Worm (Caenorhabditis elegans): ENCODE data around the gene C56E6.7.

C56E6.7 gene

DNA sequence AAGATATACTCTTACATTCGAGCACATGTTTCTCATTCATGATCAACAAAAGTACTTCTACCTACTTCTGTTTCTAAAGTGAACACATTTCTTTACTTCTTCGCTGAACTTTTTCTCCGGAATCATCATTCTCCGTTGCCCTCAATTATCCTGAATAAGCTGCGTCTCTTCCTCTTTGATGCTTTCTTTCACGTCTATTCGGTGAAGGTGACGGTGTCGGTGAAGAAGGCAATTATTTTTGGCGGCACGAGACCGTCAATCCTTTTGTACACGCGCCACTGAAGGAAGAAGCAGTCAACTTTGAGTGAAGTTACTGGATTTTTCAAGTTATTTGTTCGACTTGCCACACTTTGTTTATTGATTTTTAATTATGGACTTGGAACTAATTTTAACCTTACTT lies 15.2 kb downstream of the C56E6.7 start, which contains the start of gene abch-1:
abch-1 (minus strand) TSS at position 101 of the 400 bp plus-strand sequence.
- TF ChIP-seq bed-3 (GFP tag; optimal IDR thresholded peaks at IDR 0.05) (no peak), nhr-2 (tag; optimal IDR thresholded peaks at IDR 0.05) (no peak)

DNA sequence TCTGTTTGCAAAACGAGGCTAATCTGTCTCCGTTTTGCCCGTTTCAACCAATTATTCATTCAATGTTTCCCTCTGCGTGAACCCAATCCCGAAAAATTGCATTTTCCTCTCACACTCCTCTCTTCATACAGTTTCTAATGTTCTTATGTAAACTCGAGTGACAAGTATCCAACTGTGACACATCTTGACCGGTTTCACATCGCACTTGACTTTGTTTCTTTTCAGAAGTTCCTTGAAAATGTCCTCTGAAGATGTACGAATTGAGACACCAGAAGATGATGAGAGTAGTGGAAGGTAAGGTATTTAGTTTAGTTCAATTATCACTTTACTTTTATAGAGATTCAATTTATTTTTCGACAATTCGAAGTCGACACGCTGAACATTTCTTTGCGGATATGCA lies 15.6 kb downstream of the C56E6.7 start, which contains the start of gene abcx-1:
abcx-1 (plus strand) TSS at position 224 of the 400 bp plus-strand sequence.
- TF ChIP-seq ces-1 (GFP tag; optimal IDR thresholded peaks at IDR 0.05) (no peak), hlh-1 (tag; optimal IDR thresholded peaks at IDR 0.05) (no peak), blmp-1 (tag; optimal IDR thresholded peaks at IDR 0.05) (no peak), pha-4 (tag; optimal IDR thresholded peaks at IDR 0.05) (no peak), nhr-12 (tag; optimal IDR thresholded peaks at IDR 0.05) (no peak), snpc-4 (tag; optimal IDR thresholded peaks at IDR 0.05) (no peak), unc-39 (tag; optimal IDR thresholded peaks at IDR 0.05) (no peak), drap-1 (GFP tag; optimal IDR thresholded peaks at IDR 0.05) (no peak)

DNA sequence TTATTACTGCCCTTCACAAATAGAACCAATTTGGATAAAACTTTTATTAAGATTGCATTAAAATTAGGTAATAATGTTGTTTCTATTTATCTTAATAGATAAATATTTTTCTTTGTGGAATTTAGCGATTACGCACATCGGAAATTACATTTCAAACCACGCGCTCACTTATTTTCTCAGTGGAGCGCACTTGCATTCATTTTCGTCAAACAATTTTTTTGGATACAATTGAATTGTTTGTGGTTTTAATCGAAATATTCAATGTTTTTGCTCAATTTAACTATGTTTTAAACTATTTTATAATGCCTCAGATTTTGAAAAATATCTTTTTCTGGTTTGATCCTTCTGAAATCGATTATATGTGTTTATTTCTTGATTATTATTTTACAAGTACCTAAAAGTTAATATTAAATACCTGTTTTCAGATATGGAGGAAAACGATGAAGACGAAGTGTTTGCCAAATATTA lies 19.6 kb downstream of the C56E6.7 start, which contains the start of gene utp-20:
utp-20 (plus strand) TSS at position 418 of the 468 bp plus-strand sequence.
- TF ChIP-seq nhr-237 (tag; optimal IDR thresholded peaks at IDR 0.05) (peak; percentile 25), ces-1 (GFP tag; optimal IDR thresholded peaks at IDR 0.05) (peak; percentile 84), cnd-1 (tag; optimal IDR thresholded peaks at IDR 0.05) (no peak), lsy-2 (tag; optimal IDR thresholded peaks at IDR 0.05) (peak; percentile 65), ceh-39 (tag; optimal IDR thresholded peaks at IDR 0.05) (peak; percentile 39)

DNA sequence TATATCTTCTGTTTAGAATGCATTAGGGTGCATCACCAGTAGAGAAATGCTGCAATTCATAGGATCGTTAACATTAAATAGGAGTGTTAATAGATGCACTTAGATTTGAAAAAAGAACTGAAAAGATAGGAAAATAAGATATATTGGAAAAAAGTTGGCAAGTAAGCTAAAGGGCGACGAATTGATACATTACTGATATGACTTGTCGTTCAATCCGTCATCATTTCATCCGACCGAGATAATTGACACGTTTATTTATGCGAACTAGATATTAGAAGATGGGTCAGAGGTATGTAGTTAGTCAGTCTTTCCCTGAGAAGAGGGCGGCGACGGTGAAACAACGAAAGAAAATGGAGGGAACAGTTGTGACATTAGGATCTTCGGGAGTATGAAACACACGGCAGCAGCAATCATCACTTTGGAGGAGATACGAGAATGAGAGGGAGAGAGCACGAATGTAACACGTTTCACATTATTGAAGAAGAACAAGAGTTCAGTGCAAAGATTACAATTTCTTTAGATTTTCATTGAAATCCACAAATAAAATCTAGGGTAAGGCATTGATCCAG lies 28.6 kb downstream of the C56E6.7 start, which contains the start of gene lron-15:
lron-15 (minus strand) TSS at position 51 of the 569 bp plus-strand sequence.
- no peak for TF ChIP-seq ceh-83 (GFP tag; optimal IDR thresholded peaks at IDR 0.05)
- TF ChIP-seq unc-120 (tag; optimal IDR thresholded peaks at IDR 0.05; ENCODE audit: poor library complexity, severe bottlenecking), result peak; percentile 46
- TF ChIP-seq nhr-28 (tag; optimal IDR thresholded peaks at IDR 0.05), result no peak
- TF ChIP-seq nhr-12 (tag; optimal IDR thresholded peaks at IDR 0.05), result no peak
- no peak for TF ChIP-seq mep-1 (tag; optimal IDR thresholded peaks at IDR 0.05)
- peak; percentile 85 for TF ChIP-seq unc-62 (GFP tag; optimal IDR thresholded peaks at IDR 0.05)
- TF ChIP-seq hlh-1 (tag; optimal IDR thresholded peaks at IDR 0.05), result peak; percentile 92

DNA sequence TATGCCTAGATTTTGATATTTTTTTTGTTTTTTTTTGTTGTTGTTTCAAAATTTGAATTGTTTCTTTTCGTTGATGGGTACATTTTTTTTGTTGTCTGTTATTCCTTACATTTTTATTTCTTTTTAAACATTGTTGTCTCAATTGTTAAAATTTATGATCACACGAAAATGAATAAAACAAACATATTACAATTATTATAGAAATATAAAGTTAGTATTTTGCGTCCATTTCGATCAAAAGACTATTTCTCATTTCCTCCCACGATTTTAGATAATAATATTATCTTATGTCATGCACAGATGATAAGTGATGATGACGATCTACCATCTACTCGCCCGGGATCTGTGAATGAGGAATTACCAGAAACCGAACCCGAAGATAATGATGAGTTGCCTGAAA lies 38.3 kb downstream of the C56E6.7 start, which contains the start of gene wrn-1:
wrn-1 (plus strand) TSS at position 301 of the 400 bp plus-strand sequence.
- TF ChIP-seq snpc-4 (tag; optimal IDR thresholded peaks at IDR 0.05) (no peak), nhr-76 (tag; optimal IDR thresholded peaks at IDR 0.05) (no peak), tbx-8 (GFP tag; optimal IDR thresholded peaks at IDR 0.05) (no peak), mep-1 (tag; optimal IDR thresholded peaks at IDR 0.05) (no peak), mls-2 (tag; optimal IDR thresholded peaks at IDR 0.05) (no peak), lin-13 (tag; optimal IDR thresholded peaks at IDR 0.05) (no peak), zip-8 (tag; optimal IDR thresholded peaks at IDR 0.05) (no peak), blmp-1 (tag; optimal IDR thresholded peaks at IDR 0.05) (no peak), nhr-12 (tag; optimal IDR thresholded peaks at IDR 0.05) (no peak), nhr-2 (tag; optimal IDR thresholded peaks at IDR 0.05) (no peak), M03D4.4 (tag; optimal IDR thresholded peaks at IDR 0.05) (no peak)

DNA sequence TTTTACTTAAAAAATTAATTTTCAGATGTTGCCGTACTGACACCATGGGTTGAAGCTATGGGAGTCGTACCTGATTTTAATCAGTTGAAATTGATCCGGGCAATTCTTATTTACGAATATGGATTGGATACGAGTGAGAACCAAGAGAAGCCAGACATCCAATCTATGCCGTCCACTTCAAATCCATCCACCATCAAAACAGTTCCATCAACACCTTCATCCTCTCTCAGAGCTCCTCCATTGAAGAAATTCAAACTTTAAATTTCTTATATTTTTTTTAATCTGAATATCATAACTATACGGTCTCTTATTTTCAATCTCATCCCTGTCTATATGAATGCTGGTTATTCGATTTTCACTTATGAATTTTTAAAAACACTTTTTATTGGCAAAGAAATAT lies 42.5 kb downstream of the C56E6.7 start:
- TF ChIP-seq sptf-1 (tag; optimal IDR thresholded peaks at IDR 0.05) (no peak), elt-3 (tag; optimal IDR thresholded peaks at IDR 0.05) (no peak), lin-32 (GFP tag; optimal IDR thresholded peaks at IDR 0.05) (no peak), unc-62 (GFP tag; optimal IDR thresholded peaks at IDR 0.05) (no peak), nhr-237 (tag; optimal IDR thresholded peaks at IDR 0.05) (no peak), M03D4.4 (tag; optimal IDR thresholded peaks at IDR 0.05) (no peak), unc-39 (tag; optimal IDR thresholded peaks at IDR 0.05) (no peak), cnd-1 (tag; optimal IDR thresholded peaks at IDR 0.05) (no peak), nhr-12 (tag; optimal IDR thresholded peaks at IDR 0.05) (no peak), sem-2 (GFP tag; optimal IDR thresholded peaks at IDR 0.05) (no peak), ceh-39 (tag; optimal IDR thresholded peaks at IDR 0.05) (no peak), elt-1 (tag; optimal IDR thresholded peaks at IDR 0.05; ENCODE audit: borderline replicate concordance, insufficient read depth) (no peak), ham-2 (GFP tag; optimal IDR thresholded peaks at IDR 0.05) (no peak), ces-1 (GFP tag; optimal IDR thresholded peaks at IDR 0.05) (no peak)
